Fruit fly (Drosophila melanogaster) whole organism, embryonic: Measurements from ENCODE around the gene Nepl20.

ENCODE experiments used
- CG3163 ChIP-seq: fragments of 200-800 bp; sonication (Bioruptor generic); optimal IDR thresholded peaks from 3 replicates; lab custom pipeline; 2016; ENCODE audit warnings: missing biosample characterization, missing genetic modification characterization
- CG42726 ChIP-seq: fragments of 200-800 bp; sonication (Bioruptor generic); IDR thresholded peaks from 2 replicates; pipeline ENCODE4 v1.3.6; 2022; ENCODE audit warnings: missing biosample characterization, missing genetic modification characterization; ENCODE audit not compliant: partially characterized antibody
- CG8765 ChIP-seq: fragments of 200-800 bp; sonication (Bioruptor generic); IDR thresholded peaks from 2 replicates; pipeline ENCODE4 v1.3.6; 2022; ENCODE audit warnings: missing biosample characterization, missing genetic modification characterization
- ERR ChIP-seq: fragments of 200-800 bp; sonication (Bioruptor generic); optimal IDR thresholded peaks from 2 replicates; lab custom pipeline; 2016; ENCODE audit warnings: missing biosample characterization, missing genetic modification characterization
- dati ChIP-seq: fragments of 200-800 bp; sonication (Bioruptor generic); IDR thresholded peaks from 2 replicates; pipeline ENCODE4 v1.3.6; 2022; ENCODE audit warnings: missing biosample characterization, missing genetic modification characterization
- ind ChIP-seq: fragments of 200-800 bp; sonication (Bioruptor generic); optimal IDR thresholded peaks from 3 replicates; lab custom pipeline; 2016; ENCODE audit warnings: missing biosample characterization, missing genetic modification characterization
- zfh1 ChIP-seq: fragments of 200-800 bp; sonication (Bioruptor generic); IDR thresholded peaks from 3 replicates; pipeline ENCODE4 v1.3.6; 2022; ENCODE audit warnings: missing biosample characterization, missing genetic modification characterization

DNA sequence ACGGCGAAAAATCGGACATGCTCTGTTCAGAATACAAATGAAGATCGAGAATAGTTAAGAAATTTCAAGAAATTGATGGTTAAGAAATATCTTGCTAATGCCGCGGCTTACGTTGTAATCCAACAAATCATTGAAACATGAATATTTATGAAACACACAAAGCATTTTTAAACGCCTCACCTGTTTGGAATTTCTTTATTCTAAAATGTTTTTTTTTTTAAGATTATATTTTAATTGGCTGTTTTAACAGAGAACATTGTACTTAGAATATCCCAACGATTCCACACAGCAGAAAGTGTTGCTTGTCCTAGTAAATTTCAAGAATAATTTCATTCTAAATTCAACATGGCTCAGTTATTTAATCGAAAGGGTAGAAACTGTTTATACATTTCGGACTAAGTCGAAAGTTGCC is 28.6 kb upstream of the Nepl20 start:
- TF ChIP-seq ERR (no peak), CG8765 (GFP tag; lab: Robert Waterston, UW) (no peak), CG3163 (GFP tag; lab: Kevin White, UChicago) (no peak), dati (GFP tag; lab: Robert Waterston, UW) (no peak), zfh1 (GFP tag; lab: Robert Waterston, UW) (no peak), ind (GFP tag; lab: Kevin White, UChicago) (no peak), CG42726 (GFP tag; lab: Robert Waterston, UW) (no peak)
